Fruit fly (Drosophila melanogaster): ENCODE data around the gene hay.

The hay gene

dm6 chr3L:10681814-10682213 is 50.9 kb downstream of the hay start (continued):
- TF ChIP-seq CG6689 (GFP tag; IDR thresholded peaks at IDR 0.05), result no peak
- TF ChIP-seq sd (tag; optimal IDR thresholded peaks at IDR 0.05), result no peak
- no peak for TF ChIP-seq CG8944 (GFP tag; optimal IDR thresholded peaks at IDR 0.05)
- no peak for TF ChIP-seq CG10147 (GFP tag; optimal IDR thresholded peaks at IDR 0.05)
- TF ChIP-seq disco-r (GFP tag; optimal IDR thresholded peaks at IDR 0.05), result no peak
- TF ChIP-seq CG3163 (GFP tag; optimal IDR thresholded peaks at IDR 0.05), result no peak
- no peak for TF ChIP-seq cato (GFP tag; optimal IDR thresholded peaks at IDR 0.05; ENCODE audit: borderline replicate concordance)
- no peak for TF ChIP-seq CG11504 (tag; optimal IDR thresholded peaks at IDR 0.05)
- no peak for TF ChIP-seq fru (optimal IDR thresholded peaks at IDR 0.05)
- peak; percentile 30; the same call in 1 of the 2 replicates for TF ChIP-seq sna (GFP tag; IDR thresholded peaks at IDR 0.05; ENCODE audit: partially characterized antibody)

DNA sequence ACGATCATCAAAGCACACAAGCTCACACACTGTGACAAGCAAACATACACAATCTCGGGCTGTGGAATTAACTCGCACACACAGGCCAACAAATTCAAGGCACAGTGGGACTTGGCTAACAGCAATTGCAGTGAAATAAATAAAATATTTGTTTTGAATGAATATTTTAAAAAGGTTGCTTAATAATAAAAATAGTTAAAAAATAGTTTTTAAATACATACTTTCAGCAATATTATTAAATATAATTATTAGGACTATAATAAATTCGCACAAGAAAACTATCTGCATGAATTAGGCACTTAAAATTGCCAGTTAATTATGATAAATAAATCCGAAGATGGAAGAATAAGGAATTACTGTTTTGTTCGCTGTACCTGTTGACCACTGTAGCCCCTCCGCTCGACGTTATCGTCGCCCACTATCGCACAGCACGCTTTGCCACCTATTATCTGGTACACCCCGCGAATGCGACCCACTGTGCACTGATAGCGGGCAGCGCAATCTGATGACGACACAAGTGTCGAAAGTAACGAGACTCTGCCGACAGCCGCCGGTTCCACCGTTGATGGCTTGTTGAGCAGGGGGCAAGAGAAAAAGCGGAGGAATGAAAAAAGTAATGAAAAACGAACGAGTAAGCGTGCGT is 52.0 kb downstream of the hay start:
- TF ChIP-seq btn (GFP tag; optimal IDR thresholded peaks at IDR 0.05), result peak; percentile 46
- peak; percentile 95 for TF ChIP-seq Fer2 (tag; optimal IDR thresholded peaks at IDR 0.05)
- TF ChIP-seq Mad (GFP tag; optimal IDR thresholded peaks at IDR 0.05), result peak; percentile 94
- peak; percentile 96 for TF ChIP-seq Abd-B (GFP tag; optimal IDR thresholded peaks at IDR 0.05)
- TF ChIP-seq z (GFP tag; IDR thresholded peaks at IDR 0.05), result no peak
- peak; percentile 96 for TF ChIP-seq GATAe (GFP tag; conservative IDR thresholded peaks at IDR 0.05)
- TF ChIP-seq CG30403 (GFP tag; optimal IDR thresholded peaks at IDR 0.05), result peak; percentile 99
- TF ChIP-seq exex (tag; optimal IDR thresholded peaks at IDR 0.05), result peak; percentile 91
- peak; percentile 97 for TF ChIP-seq CG15601 (tag; optimal IDR thresholded peaks at IDR 0.05)
- TF ChIP-seq fd64A (GFP tag; optimal IDR thresholded peaks at IDR 0.05), result peak; percentile 92
- peak; percentile 72 for TF ChIP-seq CHES-1-like (GFP tag; optimal IDR thresholded peaks at IDR 0.05)
- TF ChIP-seq CG31388 (GFP tag; optimal IDR thresholded peaks at IDR 0.05), result peak; percentile 92
- peak; percentile 72 for TF ChIP-seq CG7271 (tag; optimal IDR thresholded peaks at IDR 0.05)
- peak; percentile 66 for TF ChIP-seq wek (GFP tag; optimal IDR thresholded peaks at IDR 0.05)
- TF ChIP-seq Dad (GFP tag; optimal IDR thresholded peaks at IDR 0.05), result peak; percentile 83
- TF ChIP-seq CG11696 (GFP tag; IDR thresholded peaks at IDR 0.05), result peak; percentile 80
- peak; percentile 99 for TF ChIP-seq CG15269 (tag; optimal IDR thresholded peaks at IDR 0.05)
- peak; percentile 99 for TF ChIP-seq CG12104 (GFP tag; optimal IDR thresholded peaks at IDR 0.05)
- TF ChIP-seq cad (GFP tag; optimal IDR thresholded peaks at IDR 0.05), result no peak
- peak; percentile 61 for TF ChIP-seq NC2β (GFP tag; optimal IDR thresholded peaks at IDR 0.05)
- peak; percentile 92 for TF ChIP-seq CG11560 (tag; IDR thresholded peaks at IDR 0.05)
- peak; percentile 84 for TF ChIP-seq MTF-1 (GFP tag; optimal IDR thresholded peaks at IDR 0.05; ENCODE audit: borderline replicate concordance)
- TF ChIP-seq CG7963 (GFP tag; IDR thresholded peaks at IDR 0.05; ENCODE audit: partially characterized antibody), result 0 out of 3 replicates have a peak, but pooled peaks have one; percentile 26
- TF ChIP-seq sim (GFP tag; IDR thresholded peaks at IDR 0.05), result peak; percentile 86
- TF ChIP-seq pzg (GFP tag; optimal IDR thresholded peaks at IDR 0.05), result peak; percentile 15
- TF ChIP-seq usp (GFP tag; optimal IDR thresholded peaks at IDR 0.05), result no peak
- no peak for TF ChIP-seq p53 (GFP tag; optimal IDR thresholded peaks at IDR 0.05)
- peak; percentile 50 for TF ChIP-seq Myb (GFP tag; optimal IDR thresholded peaks at IDR 0.05)
- peak; percentile 89 for TF ChIP-seq mam (GFP tag; optimal IDR thresholded peaks at IDR 0.05)
- peak; percentile 93 for TF ChIP-seq CG9817 (tag; optimal IDR thresholded peaks at IDR 0.05)
- TF ChIP-seq sob (GFP tag; IDR thresholded peaks at IDR 0.05), result peak; percentile 97
- TF ChIP-seq cwo (GFP tag; optimal IDR thresholded peaks at IDR 0.05), result peak; percentile 99
- peak; percentile 43 for TF ChIP-seq pros (GFP tag; optimal IDR thresholded peaks at IDR 0.05)
- TF ChIP-seq tna (GFP tag; IDR thresholded peaks at IDR 0.05; ENCODE audit: partially characterized antibody), result no peak
- TF ChIP-seq tgo (GFP tag; IDR thresholded peaks at IDR 0.05), result peak; percentile 97
- TF ChIP-seq tup (GFP tag; optimal IDR thresholded peaks at IDR 0.05), result peak; percentile 86
- peak; percentile 36 for TF ChIP-seq CG1792 (GFP tag; optimal IDR thresholded peaks at IDR 0.05)
- TF ChIP-seq Med (GFP tag), result peak; percentile 90
- peak; percentile 94; the same call in 2 of the 3 replicates for TF ChIP-seq CG3726 (GFP tag; IDR thresholded peaks at IDR 0.05)
